Fruit fly (Drosophila melanogaster): Measurements from ENCODE around the gene emei.

Gene emei

dm6 chr3L:11096195-11096908 lies 13.1 kb upstream of the emei start, which contains the start of the genes CG46439, Iyd and CG33947 (continued):
- TF ChIP-seq CG11504 (tag; optimal IDR thresholded peaks at IDR 0.05) (peak; percentile 18), fd96Cb (tag; optimal IDR thresholded peaks at IDR 0.05) (no peak), CG15601 (tag; optimal IDR thresholded peaks at IDR 0.05) (no peak), jing (GFP tag; optimal IDR thresholded peaks at IDR 0.05) (no peak), Ptx1 (GFP tag; IDR thresholded peaks at IDR 0.05) (no peak), Taf1 (GFP tag; IDR thresholded peaks at IDR 0.05) (no peak), CG2889 (GFP tag; IDR thresholded peaks at IDR 0.05) (no peak), hb (GFP tag; IDR thresholded peaks at IDR 0.05; ENCODE audit: partially characterized antibody) (no peak), amos (GFP tag; IDR thresholded peaks at IDR 0.05; ENCODE audit: partially characterized antibody) (no peak), CG13775 (GFP tag; optimal IDR thresholded peaks at IDR 0.05) (no peak), D (optimal IDR thresholded peaks at IDR 0.05) (no peak), D (GFP tag; optimal IDR thresholded peaks at IDR 0.05) (no peak), dysf (GFP tag; IDR thresholded peaks at IDR 0.05) (no peak), CG17385 (GFP tag; optimal IDR thresholded peaks at IDR 0.05) (peak; percentile 80), Poxn (GFP tag; IDR thresholded peaks at IDR 0.05) (no peak), CG1602 (GFP tag; optimal IDR thresholded peaks at IDR 0.05) (no peak), lov (optimal IDR thresholded peaks at IDR 0.05) (no peak), lov (GFP tag; IDR thresholded peaks at IDR 0.05) (no peak), CG1792 (GFP tag; optimal IDR thresholded peaks at IDR 0.05) (no peak), Ravus (GFP tag; IDR thresholded peaks at IDR 0.05) (no peak), HLH54F (GFP tag; optimal IDR thresholded peaks at IDR 0.05) (peak; percentile 0), CG10654 (GFP tag; optimal IDR thresholded peaks at IDR 0.05) (no peak), MTF-1 (GFP tag; optimal IDR thresholded peaks at IDR 0.05; ENCODE audit: borderline replicate concordance) (no peak), ewg (GFP tag; optimal IDR thresholded peaks at IDR 0.05) (no peak), sima (GFP tag; optimal IDR thresholded peaks at IDR 0.05) (no peak), Lpt (GFP tag; optimal IDR thresholded peaks at IDR 0.05) (no peak), HmgZ (tag; optimal IDR thresholded peaks at IDR 0.05) (peak; percentile 13), CG11085 (GFP tag; IDR thresholded peaks at IDR 0.05) (no peak), Hr39 (optimal IDR thresholded peaks at IDR 0.05) (no peak), mld (GFP tag; IDR thresholded peaks at IDR 0.05; ENCODE audit: partially characterized antibody) (no peak), CG3995 (GFP tag; optimal IDR thresholded peaks at IDR 0.05) (peak; percentile 2), CG8089 (GFP tag; optimal IDR thresholded peaks at IDR 0.05) (no peak), CG11560 (tag; IDR thresholded peaks at IDR 0.05) (no peak), CG32532 (GFP tag; IDR thresholded peaks at IDR 0.05) (peak; percentile 42; the same call in 1 of the 2 replicates), gcm2 (GFP tag; optimal IDR thresholded peaks at IDR 0.05) (no peak), Gsc (GFP tag; IDR thresholded peaks at IDR 0.05) (no peak), CG8281 (tag; optimal IDR thresholded peaks at IDR 0.05) (no peak), crc (GFP tag; optimal IDR thresholded peaks at IDR 0.05) (no peak), hbn (GFP tag; IDR thresholded peaks at IDR 0.05; ENCODE audit: partially characterized antibody) (peak; percentile 44; the same call in 1 of the 2 replicates), tll (GFP tag; optimal IDR thresholded peaks at IDR 0.05) (no peak), CG4282 (GFP tag; optimal IDR thresholded peaks at IDR 0.05) (no peak), CG10267 (tag; optimal IDR thresholded peaks at IDR 0.05) (peak; percentile 95), Elba2 (GFP tag; optimal IDR thresholded peaks at IDR 0.05) (peak; percentile 24), knrl (GFP tag; IDR thresholded peaks at IDR 0.05; ENCODE audit: partially characterized antibody) (no peak), CG10209 (GFP tag; optimal IDR thresholded peaks at IDR 0.05) (peak; percentile 19), danr (GFP tag; IDR thresholded peaks at IDR 0.05) (no peak), CG8924 (tag; optimal IDR thresholded peaks at IDR 0.05) (no peak), ase (GFP tag; IDR thresholded peaks at IDR 0.05) (no peak), CG13287 (GFP tag; IDR thresholded peaks at IDR 0.05; ENCODE audit: partially characterized antibody) (peak; percentile 50), hkb (optimal IDR thresholded peaks at IDR 0.05) (no peak), hkb (GFP tag; IDR thresholded peaks at IDR 0.05) (peak; percentile 37; the same call in 1 of the 2 replicates)
